Worm (Caenorhabditis elegans) whole organism, L1 larva: Measurements from ENCODE around the gene C09E7.11.

Experiments
- F16B12.6 ChIP-seq: fragments of 150-350 bp; optimal IDR thresholded peaks from 2 replicates; lab custom pipeline; 2014; ENCODE audit warnings: missing biosample characterization, missing genetic modification characterization
- Y116A8C.19 ChIP-seq: sonication (generic microtip); optimal IDR thresholded peaks from 2 replicates; lab custom pipeline; 2016; ENCODE audit warnings: missing compliant biosample characterization, missing genetic modification characterization, borderline replicate concordance
- ama-1 ChIP-seq: fragments of 150-350 bp; optimal IDR thresholded peaks from 2 replicates; lab custom pipeline; 2014
- ceh-8 ChIP-seq: fragments of 200-800 bp; sonication (Bioruptor generic); optimal IDR thresholded peaks from 2 replicates; lab custom pipeline; 2018; ENCODE audit warnings: mild to moderate bottlenecking, missing genetic modification characterization, moderate library complexity, missing compliant biosample characterization
- ceh-82 ChIP-seq, 3 experiments: fragments of 150-350 bp in 1 of 3; sonication (generic microtip) in 2 of 3; optimal IDR thresholded peaks; 2 replicates each; lab custom pipeline; 2014 to 2017; ENCODE audit warnings: missing biosample characterization in 3 of 3, missing genetic modification characterization in 3 of 3
- ceh-88 ChIP-seq: fragments of 200-800 bp; sonication (Bioruptor generic); IDR thresholded peaks from 2 replicates; pipeline ENCODE4 v1.3.6; 2022; ENCODE audit warnings: missing genetic modification characterization, missing compliant biosample characterization
- ceh-90 ChIP-seq: sonication (generic microtip); optimal IDR thresholded peaks from 2 replicates; lab custom pipeline; 2016; ENCODE audit warnings: missing genetic modification characterization, missing compliant biosample characterization
- dpl-1 ChIP-seq, 3 experiments: fragments of 150-350 bp in 2 of 3; sonication (generic microtip) in 1 of 3; optimal IDR thresholded peaks; 2 replicates each; lab custom pipeline; 2014 to 2017; ENCODE audit warnings: missing biosample characterization in 3 of 3, missing genetic modification characterization in 3 of 3, missing genetic modification reagents in 3 of 3
- efl-1 ChIP-seq, 4 experiments: fragments of 150-350 bp; optimal IDR thresholded peaks in 3 of 4; peaks in 1 of 4; 1 replicate in 1 of 4; 2 replicates in 3 of 4; lab custom pipeline; 2014; ENCODE audit warnings: missing biosample characterization in 2 of 4, missing genetic modification characterization in 2 of 4, missing genetic modification reagents in 2 of 4
- egl-13 ChIP-seq: sonication (generic microtip); optimal IDR thresholded peaks from 2 replicates; lab custom pipeline; 2016; ENCODE audit warnings: missing genotype, missing genetic modification reagents, missing genetic modification characterization, missing compliant biosample characterization
- elt-2 ChIP-seq: sonication (generic microtip); optimal IDR thresholded peaks from 2 replicates; lab custom pipeline; 2016; ENCODE audit warnings: missing genetic modification characterization, mild to moderate bottlenecking, inconsistent platforms, missing compliant biosample characterization, missing genetic modification reagents
- fkh-8 ChIP-seq: sonication (generic microtip); optimal IDR thresholded peaks from 2 replicates; lab custom pipeline; 2016; ENCODE audit warnings: mild to moderate bottlenecking, missing genetic modification characterization, missing compliant biosample characterization
- fos-1 ChIP-seq: fragments of 150-350 bp; optimal IDR thresholded peaks from 2 replicates; lab custom pipeline; 2014; ENCODE audit warnings: missing biosample characterization, missing genetic modification characterization
- hlh-17 ChIP-seq: fragments of 200-800 bp; sonication (Bioruptor generic); optimal IDR thresholded peaks from 2 replicates; lab custom pipeline; 2018; ENCODE audit warnings: missing genetic modification characterization, mild to moderate bottlenecking, missing compliant biosample characterization, moderate library complexity, borderline replicate concordance
- jun-1 ChIP-seq: fragments of 150-350 bp; optimal IDR thresholded peaks from 2 replicates; lab custom pipeline; 2014; ENCODE audit warnings: missing biosample characterization, missing genetic modification reagents, missing genetic modification characterization
- lin-13 ChIP-seq: fragments of 150-350 bp; optimal IDR thresholded peaks from 2 replicates; lab custom pipeline; 2014; ENCODE audit warnings: missing biosample characterization, missing genetic modification reagents, missing genetic modification characterization
- lin-14 ChIP-seq: fragments of 200-800 bp; sonication (Bioruptor generic); optimal IDR thresholded peaks from 2 replicates; lab custom pipeline; 2018; ENCODE audit warnings: mild to moderate bottlenecking, missing genetic modification characterization, moderate library complexity, missing compliant biosample characterization
- lin-39 ChIP-seq: fragments of 150-350 bp; optimal IDR thresholded peaks from 2 replicates; lab custom pipeline; 2014; ENCODE audit warnings: missing biosample characterization, missing genetic modification reagents, missing genetic modification characterization
- lsy-2 ChIP-seq, 2 experiments: fragments of 150-350 bp; optimal IDR thresholded peaks; 2 replicates each; lab custom pipeline; 2014; ENCODE audit warnings: missing biosample characterization in 2 of 2, missing genetic modification characterization in 2 of 2
- mab-9 ChIP-seq: fragments of 200-800 bp; sonication (Bioruptor generic); IDR thresholded peaks from 2 replicates; pipeline ENCODE4 v1.3.6; 2022; ENCODE audit warnings: missing genetic modification reagents, missing genetic modification characterization, missing compliant biosample characterization
- mdl-1 ChIP-seq, 2 experiments: fragments of 150-350 bp; optimal IDR thresholded peaks; 2 replicates each; lab custom pipeline; 2014 to 2017; ENCODE audit warnings: missing biosample characterization in 2 of 2, missing genetic modification characterization in 2 of 2, inconsistent platforms in 1 of 2
- nhr-71 ChIP-seq: sonication (generic microtip); optimal IDR thresholded peaks from 2 replicates; lab custom pipeline; 2016; ENCODE audit warnings: mild to moderate bottlenecking, missing genetic modification characterization, moderate library complexity, missing compliant biosample characterization
- nhr-76 ChIP-seq: sonication (generic microtip); optimal IDR thresholded peaks from 2 replicates; lab custom pipeline; 2017; ENCODE audit warnings: missing biosample characterization, missing genetic modification characterization
- nhr-77 ChIP-seq: fragments of 150-350 bp; optimal IDR thresholded peaks from 2 replicates; lab custom pipeline; 2014; ENCODE audit warnings: missing biosample characterization, missing genetic modification characterization
- nhr-85 ChIP-seq: sonication (generic microtip); peaks from one replicate; lab custom pipeline; 2016; ENCODE audit warnings: missing genetic modification characterization, inconsistent platforms, missing compliant biosample characterization
- pax-3 ChIP-seq: fragments of 200-800 bp; sonication (Bioruptor generic); optimal IDR thresholded peaks from 2 replicates; lab custom pipeline; 2018; ENCODE audit warnings: mild to moderate bottlenecking, missing genetic modification characterization, moderate library complexity, missing compliant biosample characterization
- rnt-1 ChIP-seq: sonication (generic microtip); optimal IDR thresholded peaks from 2 replicates; lab custom pipeline; 2016; ENCODE audit warnings: mild to moderate bottlenecking, missing genetic modification characterization, moderate library complexity, missing compliant biosample characterization
- skn-1 ChIP-seq: fragments of 150-350 bp; optimal IDR thresholded peaks from 2 replicates; lab custom pipeline; 2014; ENCODE audit warnings: missing biosample characterization, missing genetic modification characterization
- snu-23 ChIP-seq: sonication (generic microtip); optimal IDR thresholded peaks from 2 replicates; lab custom pipeline; 2016; ENCODE audit warnings: missing genetic modification characterization, missing compliant biosample characterization
- sptf-1 ChIP-seq: fragments of 150-350 bp; optimal IDR thresholded peaks from 2 replicates; lab custom pipeline; 2014; ENCODE audit warnings: missing biosample characterization, missing genetic modification characterization
- sup-37 ChIP-seq: fragments of 200-800 bp; sonication (Bioruptor generic); optimal IDR thresholded peaks from 2 replicates; lab custom pipeline; 2018; ENCODE audit warnings: mild to moderate bottlenecking, missing genetic modification characterization, missing compliant biosample characterization
- swsn-7 ChIP-seq: sonication (generic microtip); optimal IDR thresholded peaks from 2 replicates; lab custom pipeline; 2016; ENCODE audit warnings: missing genetic modification characterization, missing compliant biosample characterization
- tlp-1 ChIP-seq: fragments of 150-350 bp; optimal IDR thresholded peaks from 2 replicates; lab custom pipeline; 2014; ENCODE audit warnings: missing biosample characterization, missing genetic modification characterization
- unc-130 ChIP-seq: fragments of 150-350 bp; optimal IDR thresholded peaks from 2 replicates; lab custom pipeline; 2017; ENCODE audit warnings: missing biosample characterization, missing genetic modification characterization, inconsistent platforms
- unc-30 ChIP-seq: sonication (generic microtip); optimal IDR thresholded peaks from 2 replicates; lab custom pipeline; 2017; ENCODE audit warnings: missing biosample characterization, missing genetic modification characterization
- unc-98 ChIP-seq: fragments of 200-800 bp; sonication (Bioruptor generic); IDR thresholded peaks from 2 replicates; pipeline ENCODE4 v1.3.6; 2022; ENCODE audit warnings: missing genetic modification characterization, missing compliant biosample characterization
- xbp-1 ChIP-seq: sonication (generic microtip); optimal IDR thresholded peaks from 2 replicates; lab custom pipeline; 2016; ENCODE audit warnings: missing genetic modification characterization, missing compliant biosample characterization
- ztf-11 ChIP-seq, 2 experiments: sonication (generic microtip); optimal IDR thresholded peaks; 2 replicates each; lab custom pipeline; 2016 to 2017; ENCODE audit warnings: missing genetic modification characterization in 2 of 2, missing biosample characterization in 1 of 2, missing compliant biosample characterization in 1 of 2

Gene C09E7.11

ce11 chrIII:6514673-6515072, 16.5 kb upstream of the C09E7.11 start, which contains the start of gene acr-5:
acr-5 (minus strand) TSS chrIII:6514773.
- TF ChIP-seq nhr-85 (no peak), fos-1 (no peak), hlh-17 (no peak), tlp-1 (tag; lab: Kevin White, UChicago) (no peak), ceh-88 (GFP tag; lab: Robert Waterston, UW) (no peak), sptf-1 (no peak), nhr-77 (tag; lab: Kevin White, UChicago) (no peak), fkh-8 (tag; lab: Kevin White, UChicago) (no peak)

ce11 chrIII:6519949-6520348, 11.2 kb upstream of the C09E7.11 start, which contains the start of gene C09E7.10:
C09E7.10 (minus strand) TSS chrIII:6520049.
- no peak for TF ChIP-seq lin-39 (tag; lab: Kevin White, UChicago)
- no peak for TF ChIP-seq ama-1
- no peak for TF ChIP-seq jun-1 (tag; lab: Kevin White, UChicago)
- no peak for TF ChIP-seq mab-9 (GFP tag; lab: Robert Waterston, UW)
- TF ChIP-seq lin-14 (GFP tag; lab: Kevin White, UChicago): no peak
- no peak for TF ChIP-seq unc-98
- no peak for TF ChIP-seq xbp-1 (tag; lab: Kevin White, UChicago)
- TF ChIP-seq efl-1 (optimal IDR thresholded peaks at IDR 0.05; lab: Kevin White, UChicago): no peak
- TF ChIP-seq efl-1 (GFP tag; optimal IDR thresholded peaks at IDR 0.05 in 1 of 2; lab: Kevin White, UChicago): no peak
- no peak for TF ChIP-seq snu-23 (GFP tag; lab: Kevin White, UChicago)
- no peak for TF ChIP-seq nhr-71 (tag; lab: Kevin White, UChicago)
- no peak for TF ChIP-seq lsy-2 (tag; optimal IDR thresholded peaks at IDR 0.05; lab: Kevin White, UChicago)
- TF ChIP-seq unc-130 (tag; lab: Kevin White, UChicago): no peak
- TF ChIP-seq pax-3 (tag; lab: Kevin White, UChicago): no peak
- TF ChIP-seq mdl-1 (tag; optimal IDR thresholded peaks at IDR 0.05; lab: Kevin White, UChicago): no peak
- TF ChIP-seq swsn-7 (tag; lab: Kevin White, UChicago): no peak
- no peak for TF ChIP-seq nhr-85
- TF ChIP-seq skn-1: no peak
- no peak for TF ChIP-seq unc-30 (tag; lab: Kevin White, UChicago)
- TF ChIP-seq sup-37: no peak
- TF ChIP-seq dpl-1 (GFP tag; optimal IDR thresholded peaks at IDR 0.05; lab: Kevin White, UChicago): no peak

- TF ChIP-seq ztf-11 (tag; optimal IDR thresholded peaks at IDR 0.05; lab: Kevin White, UChicago) (no peak), snu-23 (GFP tag; lab: Kevin White, UChicago) (no peak), elt-2 (tag; lab: Kevin White, UChicago) (no peak), ceh-90 (tag; lab: Kevin White, UChicago) (no peak), rnt-1 (tag; lab: Kevin White, UChicago) (no peak), F16B12.6 (no peak), efl-1 (optimal IDR thresholded peaks at IDR 0.05; lab: Kevin White, UChicago) (no peak), efl-1 (GFP tag; optimal IDR thresholded peaks at IDR 0.05 in 1 of 2; lab: Kevin White, UChicago) (no peak), Y116A8C.19 (tag; lab: Kevin White, UChicago) (no peak), lin-13 (no peak), egl-13 (tag; lab: Kevin White, UChicago) (no peak), unc-98 (no peak), mdl-1 (tag; optimal IDR thresholded peaks at IDR 0.05; lab: Kevin White, UChicago) (no peak), ceh-82 (tag; optimal IDR thresholded peaks at IDR 0.05; lab: Kevin White, UChicago) (no peak), ceh-8 (GFP tag; lab: Kevin White, UChicago) (no peak), nhr-76 (tag; lab: Kevin White, UChicago) (no peak)
These were observed 5.6 kb upstream of the C09E7.11 start, which contains the start of gene oig-1 for ce11 chrIII:6525557-6525956. oig-1 (minus strand) TSS chrIII:6525657.
